Fruit fly (Drosophila melanogaster) whole organism, prepupa: ENCODE measurements around the gene CG12236.

Source experiments
- CG8319 ChIP-seq: fragments of 200-800 bp; sonication (Bioruptor generic); optimal IDR thresholded peaks from 3 replicates; lab custom pipeline; 2016; ENCODE audit warnings: missing biosample characterization, missing genetic modification characterization
- Hr4 ChIP-seq: fragments of 200-800 bp; sonication (Bioruptor generic); optimal IDR thresholded peaks from 3 replicates; lab custom pipeline; 2016; ENCODE audit warnings: missing biosample characterization, missing genetic modification characterization
- Lpt ChIP-seq: fragments of 200-800 bp; sonication (Bioruptor generic); optimal IDR thresholded peaks from 3 replicates; lab custom pipeline; 2016; ENCODE audit warnings: missing biosample characterization, missing genetic modification characterization
- OdsH ChIP-seq: fragments of 200-800 bp; sonication (Bioruptor generic); optimal IDR thresholded peaks from 3 replicates; lab custom pipeline; 2016; ENCODE audit warnings: missing biosample characterization, missing genetic modification characterization
- Sox102F ChIP-seq: fragments of 200-800 bp; sonication (Bioruptor generic); optimal IDR thresholded peaks from 2 replicates; lab custom pipeline; 2016; ENCODE audit warnings: missing biosample characterization, mild to moderate bottlenecking, missing genetic modification characterization
- cyc ChIP-seq: fragments of 200-800 bp; sonication (Bioruptor generic); optimal IDR thresholded peaks from 3 replicates; lab custom pipeline; 2016; ENCODE audit warnings: missing biosample characterization, missing genetic modification characterization
- dsx ChIP-seq: fragments of 200-800 bp; optimal IDR thresholded peaks from 3 replicates; lab custom pipeline; 2019; ENCODE audit warnings: missing biosample characterization, mild to moderate bottlenecking, missing genetic modification characterization, moderate library complexity; ENCODE audit not compliant: poor library complexity, severe bottlenecking
- pdm3 ChIP-seq: fragments of 200-800 bp; sonication (Bioruptor generic); optimal IDR thresholded peaks from 3 replicates; lab custom pipeline; 2016; ENCODE audit warnings: missing biosample characterization, missing genetic modification characterization
- ss ChIP-seq, 2 experiments: fragments of 200-800 bp; sonication (Bioruptor generic); optimal IDR thresholded peaks; 2 replicates in 1 of 2; 3 replicates in 1 of 2; lab custom pipeline; 2017 to 2018; ENCODE audit warnings: mild to moderate bottlenecking in 2 of 2, missing biosample characterization in 2 of 2, missing genetic modification characterization in 2 of 2, moderate library complexity in 1 of 2

DNA sequence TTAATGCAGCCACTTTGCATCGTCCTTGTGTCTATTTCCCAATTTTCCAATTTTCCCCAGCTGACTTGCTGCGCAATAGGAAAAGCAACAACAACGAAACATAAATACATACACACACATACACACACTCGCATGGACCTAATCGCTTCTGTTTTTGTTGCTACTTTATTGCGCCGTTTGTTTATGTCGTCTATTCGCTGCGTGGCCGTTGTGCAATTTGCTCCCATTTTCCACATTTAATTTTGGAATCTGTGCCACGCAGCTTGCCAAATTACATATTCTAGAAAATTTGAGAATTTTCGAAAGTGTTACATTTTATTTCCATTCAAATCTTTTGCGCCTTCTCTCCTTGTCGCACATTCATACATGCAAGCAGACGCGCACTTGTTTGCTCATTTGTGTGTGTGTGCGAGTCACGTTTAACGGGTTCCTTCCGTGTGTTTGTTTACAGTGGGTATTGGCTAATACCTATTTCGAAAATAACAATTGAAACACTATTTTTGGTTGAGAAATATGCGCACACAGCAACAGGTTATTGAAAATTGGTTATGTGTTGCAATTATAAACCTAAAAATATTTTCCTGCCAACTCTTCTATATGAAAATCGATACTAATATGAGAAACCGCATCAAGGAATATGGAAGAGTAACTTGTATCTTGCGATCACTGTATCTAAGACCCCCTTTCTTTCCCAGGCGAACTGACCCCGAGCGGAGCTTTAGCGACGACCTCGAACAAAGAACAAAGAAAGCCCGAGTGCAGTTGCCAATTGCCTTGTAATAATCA, 27.6 kb upstream of the CG12236 start:
- peak; percentile 73 for TF ChIP-seq dsx
- TF ChIP-seq ss (GFP tag; optimal IDR thresholded peaks at IDR 0.05; lab: Kevin White, UChicago), result peak; percentile 67 to 87
- TF ChIP-seq CG8319, result peak; percentile 57
- TF ChIP-seq pdm3 (GFP tag; lab: Kevin White, UChicago), result peak; percentile 87
- peak; percentile 86 for TF ChIP-seq Sox102F (GFP tag; lab: Kevin White, UChicago)
- TF ChIP-seq OdsH, result peak; percentile 83
- peak; percentile 77 for TF ChIP-seq Lpt (GFP tag; lab: Kevin White, UChicago)
- TF ChIP-seq Hr4 (GFP tag; lab: Kevin White, UChicago), result peak; percentile 70
- peak; percentile 87 for TF ChIP-seq cyc (GFP tag; lab: Kevin White, UChicago)
